Worm (Caenorhabditis elegans): ENCODE measurements around the gene F46F3.3.
A peak's percentile ranks its signal among the peaks of the same experiment; 100 is the strongest.

Gene F46F3.3

DNA sequence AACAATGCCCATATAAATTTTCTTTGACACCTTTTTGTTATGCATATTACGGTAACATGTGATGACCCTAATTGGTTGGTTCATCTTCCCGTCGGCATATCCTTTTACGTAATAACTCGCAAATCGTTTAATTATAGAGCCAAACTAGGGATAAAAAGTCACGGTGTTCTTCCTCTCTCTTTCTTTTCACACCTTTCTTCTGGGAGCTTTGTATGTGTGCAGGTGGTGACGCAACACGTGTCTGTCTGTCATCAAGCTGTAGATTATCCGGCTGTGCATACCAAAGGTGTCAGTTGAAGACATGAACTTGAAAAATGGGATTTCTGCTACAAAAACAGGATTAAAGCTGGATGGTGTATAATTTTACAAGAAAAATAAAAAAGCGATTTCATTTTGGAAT lies 6.7 kb upstream of the F46F3.3 start:
- TF ChIP-seq zip-8 (tag; optimal IDR thresholded peaks at IDR 0.05) (peak; percentile 87), nhr-76 (tag; optimal IDR thresholded peaks at IDR 0.05) (no peak), nhr-2 (tag; optimal IDR thresholded peaks at IDR 0.05) (peak; percentile 96)

ce11 chrV:11664875-11665384 lies 2.3 kb upstream of the F46F3.3 start, which contains the start of gene ceh-27:
Gene ceh-27 (minus strand): TSS chrV:11665102.
- no peak for TF ChIP-seq unc-39 (tag; optimal IDR thresholded peaks at IDR 0.05)
- TF ChIP-seq lin-13 (tag; optimal IDR thresholded peaks at IDR 0.05), result no peak
- no peak for TF ChIP-seq lsy-2 (tag; optimal IDR thresholded peaks at IDR 0.05)
- no peak for TF ChIP-seq blmp-1 (tag; optimal IDR thresholded peaks at IDR 0.05)
- TF ChIP-seq ztf-11 (tag; optimal IDR thresholded peaks at IDR 0.05), result no peak
- TF ChIP-seq sem-2 (GFP tag; optimal IDR thresholded peaks at IDR 0.05), result no peak
- TF ChIP-seq nhr-76 (tag; optimal IDR thresholded peaks at IDR 0.05), result no peak
- no peak for TF ChIP-seq snpc-4 (tag; optimal IDR thresholded peaks at IDR 0.05)
- no peak for TF ChIP-seq ham-2 (GFP tag; optimal IDR thresholded peaks at IDR 0.05)
- no peak for TF ChIP-seq unc-62 (GFP tag; optimal IDR thresholded peaks at IDR 0.05)
- no peak for TF ChIP-seq tbx-8 (GFP tag; optimal IDR thresholded peaks at IDR 0.05)
- no peak for TF ChIP-seq nhr-28 (tag; optimal IDR thresholded peaks at IDR 0.05)

ce11 chrV:11672497-11672896 lies 5.2 kb downstream of the F46F3.3 start, which contains the start of gene lgc-44:
Gene lgc-44 (minus strand): TSS chrV:11672597.
- TF ChIP-seq ham-2 (GFP tag; optimal IDR thresholded peaks at IDR 0.05), result no peak
- no peak for TF ChIP-seq cnd-1 (tag; optimal IDR thresholded peaks at IDR 0.05)
- no peak for TF ChIP-seq snpc-4 (tag; optimal IDR thresholded peaks at IDR 0.05)

- TF ChIP-seq ceh-83 (GFP tag; optimal IDR thresholded peaks at IDR 0.05) (no peak), nhr-76 (tag; optimal IDR thresholded peaks at IDR 0.05) (no peak), unc-120 (tag; optimal IDR thresholded peaks at IDR 0.05; ENCODE audit: poor library complexity, severe bottlenecking) (no peak), pha-4 (tag; optimal IDR thresholded peaks at IDR 0.05) (peak; percentile 20), lin-13 (tag; optimal IDR thresholded peaks at IDR 0.05) (no peak), nhr-2 (tag; optimal IDR thresholded peaks at IDR 0.05) (peak; percentile 98), zip-8 (tag; optimal IDR thresholded peaks at IDR 0.05) (no peak), snpc-4 (tag; optimal IDR thresholded peaks at IDR 0.05) (no peak), tbx-8 (GFP tag; optimal IDR thresholded peaks at IDR 0.05) (no peak), ham-2 (GFP tag; optimal IDR thresholded peaks at IDR 0.05) (peak; percentile 79), elt-1 (tag; optimal IDR thresholded peaks at IDR 0.05; ENCODE audit: borderline replicate concordance, insufficient read depth) (peak; percentile 89), flh-1 (GFP tag; optimal IDR thresholded peaks at IDR 0.05) (no peak), ces-1 (GFP tag; optimal IDR thresholded peaks at IDR 0.05) (peak; percentile 13), nhr-237 (tag; optimal IDR thresholded peaks at IDR 0.05) (no peak), nhr-28 (tag; optimal IDR thresholded peaks at IDR 0.05) (no peak), unc-62 (GFP tag; optimal IDR thresholded peaks at IDR 0.05) (peak; percentile 69), cnd-1 (tag; optimal IDR thresholded peaks at IDR 0.05) (peak; percentile 12), blmp-1 (tag; optimal IDR thresholded peaks at IDR 0.05) (peak; percentile 88), ceh-43 (GFP tag; optimal IDR thresholded peaks at IDR 0.05) (peak; percentile 6), bed-3 (GFP tag; optimal IDR thresholded peaks at IDR 0.05) (no peak), mab-5 (tag; optimal IDR thresholded peaks at IDR 0.05) (no peak), lsy-2 (tag; optimal IDR thresholded peaks at IDR 0.05) (no peak)
These were observed 6.6 kb downstream of the F46F3.3 start for ce11 chrV:11673746-11674365.

ce11 chrV:11674594-11675579 lies 7.6 kb downstream of the F46F3.3 start:
- peak; percentile 43 for TF ChIP-seq pha-4 (tag; optimal IDR thresholded peaks at IDR 0.05)
- peak; percentile 90 for TF ChIP-seq ces-1 (GFP tag; optimal IDR thresholded peaks at IDR 0.05)
- TF ChIP-seq mab-5 (tag; optimal IDR thresholded peaks at IDR 0.05), result no peak

ce11 chrV:11675638-11676037 lies 8.4 kb downstream of the F46F3.3 start, which contains the start of gene ape-1:
Gene ape-1 (plus strand): TSS chrV:11675938.
- TF ChIP-seq elt-1 (tag; optimal IDR thresholded peaks at IDR 0.05; ENCODE audit: borderline replicate concordance, insufficient read depth) (no peak), unc-120 (tag; optimal IDR thresholded peaks at IDR 0.05; ENCODE audit: poor library complexity, severe bottlenecking) (no peak), pha-4 (tag; optimal IDR thresholded peaks at IDR 0.05) (no peak), ham-2 (GFP tag; optimal IDR thresholded peaks at IDR 0.05) (no peak), nhr-12 (tag; optimal IDR thresholded peaks at IDR 0.05) (no peak), snpc-4 (tag; optimal IDR thresholded peaks at IDR 0.05) (no peak), mep-1 (tag; optimal IDR thresholded peaks at IDR 0.05) (no peak), sptf-1 (tag; optimal IDR thresholded peaks at IDR 0.05) (no peak), ceh-83 (GFP tag; optimal IDR thresholded peaks at IDR 0.05) (no peak), drap-1 (GFP tag; optimal IDR thresholded peaks at IDR 0.05) (no peak), unc-62 (GFP tag; optimal IDR thresholded peaks at IDR 0.05) (no peak)

All from whole organism, mixed stage, embryonic.